Fruit fly (Drosophila melanogaster): Measurements from ENCODE around the gene CG31431.

The CG31431 gene

dm6 chr3R:21885450-21885849, 15.0 kb downstream of the CG31431 start, which contains the start of gene CG17819:
TSS of gene CG17819 (minus strand) at chr3R:21885550.
- no peak for TF ChIP-seq CG17801 (GFP tag; optimal IDR thresholded peaks at IDR 0.05; ENCODE audit: partially characterized antibody)

DNA sequence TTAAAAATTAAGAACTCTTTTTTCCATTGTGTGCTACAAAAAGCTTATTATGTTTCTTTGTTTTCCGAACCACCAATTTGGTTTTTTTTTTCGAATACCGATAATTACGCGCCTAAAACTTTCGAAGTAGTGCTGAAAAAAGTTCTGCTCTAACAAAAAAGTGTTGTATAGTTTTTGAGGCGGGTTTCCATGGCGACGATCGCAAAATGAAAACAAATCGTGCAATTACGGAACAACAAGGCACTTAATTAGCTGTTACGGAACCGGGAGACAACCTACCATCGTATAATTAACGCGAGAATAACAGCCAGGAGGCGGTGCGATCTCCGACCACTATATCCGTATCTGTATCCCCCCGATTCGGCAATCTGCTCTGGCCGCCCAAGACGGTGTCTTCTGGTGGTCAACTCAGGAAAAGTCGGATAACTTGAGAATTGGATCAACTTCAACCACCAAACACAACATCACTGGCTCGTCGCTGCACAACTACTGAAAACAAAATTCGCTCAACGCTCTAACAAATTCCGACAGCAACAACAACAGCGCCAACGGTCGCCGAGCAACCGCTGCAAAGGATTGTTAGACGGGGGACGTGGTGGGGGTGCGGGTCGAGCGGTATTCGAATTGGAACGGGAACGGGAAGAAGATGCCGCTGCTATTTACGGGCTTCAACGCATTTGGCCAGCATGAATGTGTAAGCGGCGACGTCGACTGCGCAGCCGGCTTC, 16.5 kb downstream of the CG31431 start, which contains the start of the genes CG6678 and dnd:
Gene CG6678, plus strand, starts transcription at position 169 of the 727 bp plus-strand sequence.
Gene dnd, minus strand, starts transcription at position 495 of the 727 bp plus-strand sequence.
- TF ChIP-seq CG17801 (GFP tag; optimal IDR thresholded peaks at IDR 0.05; ENCODE audit: partially characterized antibody) = no peak

- TF ChIP-seq CG17801 (GFP tag; optimal IDR thresholded peaks at IDR 0.05; ENCODE audit: partially characterized antibody) = no peak
These were observed 17.1 kb downstream of the CG31431 start for dm6 chr3R:21887588-21888007.

DNA sequence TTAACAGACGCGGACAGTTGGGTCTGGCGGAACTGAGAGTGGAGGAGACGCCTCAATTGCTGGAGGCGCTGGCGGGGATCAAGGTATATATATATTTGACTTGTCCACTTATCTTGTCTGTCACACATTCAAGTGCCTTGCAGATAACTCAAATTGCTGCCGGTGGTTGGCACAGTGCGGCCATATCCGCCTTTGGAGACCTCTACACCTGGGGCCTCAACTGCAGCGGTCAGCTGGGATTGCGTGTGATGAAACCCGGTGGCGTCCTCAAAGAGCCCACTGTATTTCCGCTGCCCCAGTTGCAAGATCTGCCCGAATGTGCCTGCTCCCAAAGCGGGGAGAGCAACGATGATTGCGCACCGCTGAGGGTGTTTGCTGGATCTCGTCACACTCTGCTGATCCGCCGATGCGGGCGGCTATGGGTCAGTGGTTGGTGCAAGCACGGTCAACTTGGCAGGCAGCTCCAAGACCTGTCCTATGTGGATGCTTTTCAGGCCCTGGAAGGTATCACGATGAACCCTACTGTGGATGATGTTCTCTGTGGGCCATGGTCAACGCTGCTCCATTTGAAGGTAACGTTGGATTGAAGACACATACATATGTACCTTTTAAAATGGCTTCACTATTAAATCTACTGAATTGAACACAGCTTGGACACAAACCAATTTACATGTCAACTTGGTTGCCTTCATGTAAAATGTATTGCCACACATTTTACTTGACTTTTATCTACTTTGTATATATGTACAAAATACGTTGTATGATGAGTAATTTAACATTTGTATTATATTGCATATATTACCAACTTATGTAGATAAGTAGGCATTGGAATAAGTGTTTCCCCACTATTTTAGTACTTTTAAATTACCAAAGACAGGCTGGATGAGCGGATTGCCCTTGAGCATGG, 18.5 kb downstream of the CG31431 start, which contains the start of gene CG43844:
Gene CG43844, plus strand, starts transcription at position 844 of the 907 bp plus-strand sequence.
- TF ChIP-seq CG17801 (GFP tag; optimal IDR thresholded peaks at IDR 0.05; ENCODE audit: partially characterized antibody) = no peak

- no peak for TF ChIP-seq CG17801 (GFP tag; optimal IDR thresholded peaks at IDR 0.05; ENCODE audit: partially characterized antibody)
These were observed 19.5 kb downstream of the CG31431 start for dm6 chr3R:21889945-21890344.

DNA sequence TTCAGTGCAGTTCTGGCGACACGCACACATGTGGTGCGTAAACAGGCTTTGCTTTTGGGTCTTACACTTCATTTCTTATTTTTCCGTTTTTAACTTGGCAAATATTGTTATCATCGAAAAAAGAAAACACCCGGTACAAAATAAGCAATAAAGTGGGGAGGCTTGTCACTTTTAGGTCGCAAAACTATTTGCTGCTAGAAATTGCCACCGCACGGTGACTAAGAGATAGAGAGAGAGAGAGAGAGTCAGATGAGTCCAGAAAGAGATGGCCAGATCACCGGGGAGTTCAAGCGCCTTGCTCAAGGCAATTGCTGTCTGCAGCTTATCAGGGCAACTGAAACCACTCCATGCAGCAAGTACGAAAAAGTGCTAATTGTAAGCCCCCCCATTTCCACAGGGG, 20.3 kb downstream of the CG31431 start:
- no peak for TF ChIP-seq CG17801 (GFP tag; optimal IDR thresholded peaks at IDR 0.05; ENCODE audit: partially characterized antibody)

DNA sequence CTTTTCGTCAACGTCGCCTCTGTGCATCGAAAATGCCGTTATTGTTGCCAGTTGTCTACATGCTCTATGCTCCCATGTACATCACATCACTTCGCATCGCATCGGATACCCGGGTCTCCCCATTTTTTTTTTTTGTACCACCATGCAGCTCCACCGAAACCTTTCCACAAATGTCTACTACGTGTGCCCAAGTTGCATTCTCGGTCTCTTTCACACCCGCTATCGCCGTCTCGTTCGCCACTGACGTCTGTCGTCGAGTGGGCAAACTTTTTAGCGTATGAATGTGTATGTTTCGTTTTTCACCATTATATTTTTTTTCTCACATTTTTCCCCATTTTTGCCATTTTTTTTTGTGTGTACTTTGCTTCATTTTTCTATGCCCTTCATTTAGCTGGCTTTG, 22.0 kb downstream of the CG31431 start:
- no peak for TF ChIP-seq CG17801 (GFP tag; optimal IDR thresholded peaks at IDR 0.05; ENCODE audit: partially characterized antibody)

- TF ChIP-seq CG17801 (GFP tag; optimal IDR thresholded peaks at IDR 0.05; ENCODE audit: partially characterized antibody) = no peak
These were observed 23.4 kb downstream of the CG31431 start for dm6 chr3R:21893929-21894328.

- TF ChIP-seq CG17801 (GFP tag; optimal IDR thresholded peaks at IDR 0.05; ENCODE audit: partially characterized antibody) = no peak
These were observed 25.7 kb downstream of the CG31431 start for dm6 chr3R:21895961-21896875.

DNA sequence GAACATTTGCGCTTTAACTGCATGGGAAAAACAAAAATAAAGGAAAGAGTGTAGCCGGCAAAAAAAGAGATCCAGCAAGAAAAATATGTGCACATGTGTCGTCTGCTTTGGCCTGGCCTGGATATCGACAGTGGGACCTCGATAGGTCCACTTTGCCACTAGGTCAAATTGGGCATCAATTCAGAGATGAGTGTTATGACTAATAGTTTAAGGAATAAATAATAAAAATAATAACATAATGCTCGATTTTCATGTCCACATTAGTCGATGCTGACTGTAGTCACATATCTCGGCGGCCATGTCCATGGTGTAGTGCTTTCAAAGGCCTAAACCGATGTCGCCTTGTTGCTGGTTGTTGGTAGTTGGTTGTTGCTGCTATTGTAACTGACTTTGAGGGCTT, 27.1 kb downstream of the CG31431 start:
- peak; percentile 49 for TF ChIP-seq CG17801 (GFP tag; optimal IDR thresholded peaks at IDR 0.05; ENCODE audit: partially characterized antibody)

DNA sequence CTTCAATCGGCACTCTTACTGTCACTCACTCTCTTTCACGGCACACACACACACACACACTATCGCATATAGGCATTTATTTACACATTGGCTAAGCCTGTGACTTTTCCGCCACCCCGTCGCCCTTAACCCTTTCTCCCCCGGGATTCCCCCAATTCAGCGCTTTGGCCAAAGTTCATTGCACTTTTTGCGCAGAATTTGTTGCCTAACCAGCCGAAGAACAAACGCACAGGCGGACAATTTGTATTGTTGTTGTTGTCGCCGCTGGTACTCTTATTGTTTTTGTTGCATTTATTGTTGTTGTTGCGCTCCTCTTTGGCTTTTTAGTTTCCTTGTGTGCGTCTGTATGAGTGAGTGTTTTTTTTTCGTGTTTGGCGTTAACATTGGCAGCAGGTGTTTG, 28.3 kb downstream of the CG31431 start:
- no peak for TF ChIP-seq CG17801 (GFP tag; optimal IDR thresholded peaks at IDR 0.05; ENCODE audit: partially characterized antibody)

dm6 chr3R:21899170-21899575, 28.7 kb downstream of the CG31431 start:
- TF ChIP-seq CG17801 (GFP tag; optimal IDR thresholded peaks at IDR 0.05; ENCODE audit: partially characterized antibody) = no peak

DNA sequence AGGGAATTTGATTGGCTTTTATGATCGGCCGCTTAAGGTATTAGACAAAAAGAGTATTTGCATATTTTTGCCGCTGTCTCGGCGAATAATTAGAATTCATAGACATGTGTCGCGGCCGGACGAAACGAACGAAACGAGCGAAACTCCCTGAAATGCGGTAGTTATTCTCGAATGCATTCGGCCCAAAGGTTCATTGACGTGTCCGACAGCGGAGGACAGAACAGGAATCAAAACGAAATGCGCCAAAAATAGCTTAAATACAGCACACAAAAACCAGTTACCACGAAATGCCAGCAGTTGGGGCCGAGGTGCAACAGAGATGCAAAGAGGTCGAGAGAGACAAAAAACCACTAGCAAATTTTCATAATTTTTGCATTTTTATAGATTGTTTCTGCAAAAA, 33.9 kb downstream of the CG31431 start:
- TF ChIP-seq CG17801 (GFP tag; optimal IDR thresholded peaks at IDR 0.05; ENCODE audit: partially characterized antibody) = no peak

DNA sequence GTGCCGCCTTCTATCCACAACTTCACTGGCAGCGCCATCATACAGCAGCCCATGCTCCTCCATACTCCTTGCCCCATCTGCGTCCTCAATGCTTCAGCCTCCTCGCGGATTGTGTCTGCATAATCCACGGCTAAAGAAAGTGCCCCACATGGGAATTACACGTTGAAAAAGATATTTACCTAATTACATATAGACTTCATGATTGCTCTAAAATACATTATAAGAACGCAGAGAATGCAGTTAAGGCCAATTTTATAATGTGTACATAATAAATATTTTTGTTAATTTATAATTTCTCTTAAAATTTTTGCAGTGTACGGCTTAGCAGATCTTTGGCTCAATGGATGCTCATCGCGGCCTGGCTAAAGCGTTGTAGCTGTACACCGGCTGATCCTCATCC, 35.1 kb downstream of the CG31431 start:
- TF ChIP-seq CG17801 (GFP tag; optimal IDR thresholded peaks at IDR 0.05; ENCODE audit: partially characterized antibody) = no peak

DNA sequence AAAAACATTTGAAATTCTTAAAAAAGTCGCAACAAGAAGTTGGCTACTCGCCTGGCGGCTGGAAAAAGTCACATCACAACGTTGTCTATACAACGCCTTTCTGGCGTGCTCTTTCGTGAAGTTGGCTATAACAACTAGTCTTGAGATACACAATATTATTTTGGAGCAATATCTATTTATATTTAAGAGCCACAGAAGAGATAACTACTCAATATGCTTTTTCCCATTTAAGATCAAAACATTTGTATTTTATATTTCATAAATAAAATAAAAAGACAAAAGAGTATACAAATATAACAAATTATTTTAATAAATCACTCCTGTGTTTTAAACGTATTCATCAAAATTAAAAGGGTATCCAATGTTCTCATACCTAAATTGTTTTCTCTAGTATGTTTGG, 36.4 kb downstream of the CG31431 start:
- no peak for TF ChIP-seq CG17801 (GFP tag; optimal IDR thresholded peaks at IDR 0.05; ENCODE audit: partially characterized antibody)

Measured in ovary, adult (tissue).